Worm (Caenorhabditis elegans) whole organism, midembryonic: ENCODE measurements around the gene wrt-6.

Experiments used
- T22C8.4 ChIP-seq: fragments of 200-800 bp; sonication (Bioruptor generic); IDR thresholded peaks from 2 replicates; pipeline ENCODE4 v1.3.6; 2022; ENCODE audit warnings: missing genetic modification characterization, missing compliant biosample characterization
- cog-1 ChIP-seq: sonication (generic microtip); optimal IDR thresholded peaks from 2 replicates; lab custom pipeline; 2016; ENCODE audit warnings: missing genetic modification characterization, missing compliant biosample characterization
- flt-1 ChIP-seq: fragments of 200-800 bp; sonication (Bioruptor generic); IDR thresholded peaks from 2 replicates; pipeline ENCODE4 v1.3.6; 2022; ENCODE audit warnings: missing genetic modification characterization, missing compliant biosample characterization
- klf-2 ChIP-seq: fragments of 200-800 bp; sonication (Bioruptor generic); conservative IDR thresholded peaks from 2 replicates; pipeline ENCODE4 v1.3.6; 2022; ENCODE audit warnings: missing genetic modification reagents, missing genetic modification characterization, missing compliant biosample characterization
- med-1 ChIP-seq: sonication (generic microtip); optimal IDR thresholded peaks from 2 replicates; lab custom pipeline; 2017; ENCODE audit warnings: missing genetic modification characterization, mild to moderate bottlenecking, missing compliant biosample characterization, antibody characterized with exemption, missing genetic modification reagents; ENCODE audit not compliant: insufficient read depth
- ref-1 ChIP-seq: fragments of 200-800 bp; sonication (Bioruptor generic); conservative IDR thresholded peaks from 2 replicates; pipeline ENCODE4 v1.3.6; 2022; ENCODE audit warnings: missing genetic modification reagents, missing genetic modification characterization, missing compliant biosample characterization
- tab-1 ChIP-seq: fragments of 200-800 bp; sonication (Bioruptor generic); IDR thresholded peaks from 2 replicates; pipeline ENCODE4 v1.3.6; 2022; ENCODE audit warnings: missing genetic modification characterization, missing compliant biosample characterization
- ztf-23 ChIP-seq: fragments of 200-800 bp; sonication (Bioruptor generic); IDR thresholded peaks from 2 replicates; pipeline ENCODE4 v1.3.6; 2022; ENCODE audit warnings: missing genetic modification reagents, missing genetic modification characterization, missing compliant biosample characterization
- ztf-29 ChIP-seq: fragments of 200-800 bp; sonication (Bioruptor generic); IDR thresholded peaks from 2 replicates; pipeline ENCODE4 v1.3.6; 2022; ENCODE audit warnings: missing genetic modification reagents, missing genetic modification characterization, missing compliant biosample characterization

Gene wrt-6

ce11 chrX:3503025-3503424, 23.0 kb downstream of the wrt-6 start:
- TF ChIP-seq med-1 (no peak), flt-1 (GFP tag; lab: Robert Waterston, UW) (no peak), klf-2 (GFP tag; lab: Robert Waterston, UW) (no peak), cog-1 (tag; lab: Kevin White, UChicago) (no peak), ztf-29 (GFP tag; lab: Robert Waterston, UW) (no peak), ztf-23 (no peak), T22C8.4 (GFP tag; lab: Robert Waterston, UW) (no peak), tab-1 (GFP tag; lab: Robert Waterston, UW) (no peak), ref-1 (no peak)

ce11 chrX:3505062-3505461, 25.0 kb downstream of the wrt-6 start:
- TF ChIP-seq med-1 (no peak), T22C8.4 (GFP tag; lab: Robert Waterston, UW) (no peak), cog-1 (tag; lab: Kevin White, UChicago) (no peak), tab-1 (GFP tag; lab: Robert Waterston, UW) (no peak), ztf-29 (GFP tag; lab: Robert Waterston, UW) (no peak), ref-1 (no peak), flt-1 (GFP tag; lab: Robert Waterston, UW) (no peak), klf-2 (GFP tag; lab: Robert Waterston, UW) (no peak), ztf-23 (no peak)

ce11 chrX:3506556-3506955, 26.5 kb downstream of the wrt-6 start:
- TF ChIP-seq tab-1 (GFP tag; lab: Robert Waterston, UW) (no peak), ref-1 (no peak), ztf-29 (GFP tag; lab: Robert Waterston, UW) (no peak)

ce11 chrX:3507214-3507613, 27.2 kb downstream of the wrt-6 start:
- no peak for TF ChIP-seq tab-1 (GFP tag; lab: Robert Waterston, UW)
- TF ChIP-seq ref-1: no peak
- no peak for TF ChIP-seq klf-2 (GFP tag; lab: Robert Waterston, UW)
- no peak for TF ChIP-seq T22C8.4 (GFP tag; lab: Robert Waterston, UW)
- TF ChIP-seq cog-1 (tag; lab: Kevin White, UChicago): no peak
- no peak for TF ChIP-seq ztf-23
- TF ChIP-seq ztf-29 (GFP tag; lab: Robert Waterston, UW): no peak
- no peak for TF ChIP-seq flt-1 (GFP tag; lab: Robert Waterston, UW)
- TF ChIP-seq med-1: no peak

- TF ChIP-seq med-1: no peak
- no peak for TF ChIP-seq ztf-29 (GFP tag; lab: Robert Waterston, UW)
- TF ChIP-seq klf-2 (GFP tag; lab: Robert Waterston, UW): no peak
- TF ChIP-seq tab-1 (GFP tag; lab: Robert Waterston, UW): no peak
- TF ChIP-seq ref-1: no peak
- no peak for TF ChIP-seq T22C8.4 (GFP tag; lab: Robert Waterston, UW)
- no peak for TF ChIP-seq cog-1 (tag; lab: Kevin White, UChicago)
- no peak for TF ChIP-seq flt-1 (GFP tag; lab: Robert Waterston, UW)
- no peak for TF ChIP-seq ztf-23
These were observed 28.9 kb downstream of the wrt-6 start, which contains the start of gene sox-4 for ce11 chrX:3508906-3509305. TSS of gene sox-4 (minus strand) at chrX:3509006.

ce11 chrX:3513715-3514114, 33.7 kb downstream of the wrt-6 start:
- TF ChIP-seq ztf-29 (GFP tag; lab: Robert Waterston, UW): no peak
- no peak for TF ChIP-seq tab-1 (GFP tag; lab: Robert Waterston, UW)
- TF ChIP-seq ref-1: no peak
- TF ChIP-seq ztf-23: no peak
- no peak for TF ChIP-seq med-1
- no peak for TF ChIP-seq flt-1 (GFP tag; lab: Robert Waterston, UW)
- no peak for TF ChIP-seq klf-2 (GFP tag; lab: Robert Waterston, UW)
- no peak for TF ChIP-seq T22C8.4 (GFP tag; lab: Robert Waterston, UW)
- no peak for TF ChIP-seq cog-1 (tag; lab: Kevin White, UChicago)

- no peak for TF ChIP-seq ztf-23
- no peak for TF ChIP-seq klf-2 (GFP tag; lab: Robert Waterston, UW)
- no peak for TF ChIP-seq tab-1 (GFP tag; lab: Robert Waterston, UW)
- TF ChIP-seq ztf-29 (GFP tag; lab: Robert Waterston, UW): no peak
- TF ChIP-seq med-1: no peak
- no peak for TF ChIP-seq cog-1 (tag; lab: Kevin White, UChicago)
- TF ChIP-seq ref-1: no peak
- no peak for TF ChIP-seq flt-1 (GFP tag; lab: Robert Waterston, UW)
- no peak for TF ChIP-seq T22C8.4 (GFP tag; lab: Robert Waterston, UW)
These were observed 37.1 kb downstream of the wrt-6 start for ce11 chrX:3517141-3517540.

- TF ChIP-seq T22C8.4 (GFP tag; lab: Robert Waterston, UW) (no peak), klf-2 (GFP tag; lab: Robert Waterston, UW) (no peak), med-1 (no peak), ztf-29 (GFP tag; lab: Robert Waterston, UW) (no peak), ref-1 (no peak), cog-1 (tag; lab: Kevin White, UChicago) (no peak), flt-1 (GFP tag; lab: Robert Waterston, UW) (no peak), tab-1 (GFP tag; lab: Robert Waterston, UW) (no peak), ztf-23 (no peak)
These were observed 38.4 kb downstream of the wrt-6 start, which contains the start of gene npr-16 for ce11 chrX:3518494-3518893. TSS of gene npr-16 (plus strand) at chrX:3518794.

ce11 chrX:3526712-3527111, 46.7 kb downstream of the wrt-6 start:
- no peak for TF ChIP-seq ztf-23
- no peak for TF ChIP-seq tab-1 (GFP tag; lab: Robert Waterston, UW)
- no peak for TF ChIP-seq med-1
- no peak for TF ChIP-seq ztf-29 (GFP tag; lab: Robert Waterston, UW)
- TF ChIP-seq ref-1: no peak
- no peak for TF ChIP-seq flt-1 (GFP tag; lab: Robert Waterston, UW)
- TF ChIP-seq cog-1 (tag; lab: Kevin White, UChicago): no peak
- TF ChIP-seq T22C8.4 (GFP tag; lab: Robert Waterston, UW): no peak
- TF ChIP-seq klf-2 (GFP tag; lab: Robert Waterston, UW): no peak

ce11 chrX:3532919-3533318, 52.9 kb downstream of the wrt-6 start, which contains the start of gene F56B6.6:
TSS of gene F56B6.6 (minus strand) at chrX:3533019.
- TF ChIP-seq klf-2 (GFP tag; lab: Robert Waterston, UW) (no peak), med-1 (no peak), ref-1 (no peak), cog-1 (tag; lab: Kevin White, UChicago) (no peak), tab-1 (GFP tag; lab: Robert Waterston, UW) (no peak), ztf-29 (GFP tag; lab: Robert Waterston, UW) (no peak), ztf-23 (no peak), T22C8.4 (GFP tag; lab: Robert Waterston, UW) (no peak), flt-1 (GFP tag; lab: Robert Waterston, UW) (no peak)
